Worm (Caenorhabditis elegans): Measurements from ENCODE around the gene acbp-6.
A peak's percentile ranks its signal among the peaks of the same experiment; 100 is the strongest.

The acbp-6 gene

ce11 chrII:11979449-11980095 is 6.0 kb upstream of the acbp-6 start, which contains the start of the genes ash-2 and Y17G7B.20:
Gene ash-2, plus strand, starts transcription at chrII:11979838.
Gene Y17G7B.20, minus strand, starts transcription at chrII:11979844.
- TF ChIP-seq ama-1 (optimal IDR thresholded peaks at IDR 0.05) (peak; percentile 72), tbx-11 (GFP tag; IDR thresholded peaks at IDR 0.05) (no peak), F13C5.2 (tag; optimal IDR thresholded peaks at IDR 0.05) (peak; percentile 74), hmg-4 (GFP tag; optimal IDR thresholded peaks at IDR 0.05) (peak; percentile 58)

DNA sequence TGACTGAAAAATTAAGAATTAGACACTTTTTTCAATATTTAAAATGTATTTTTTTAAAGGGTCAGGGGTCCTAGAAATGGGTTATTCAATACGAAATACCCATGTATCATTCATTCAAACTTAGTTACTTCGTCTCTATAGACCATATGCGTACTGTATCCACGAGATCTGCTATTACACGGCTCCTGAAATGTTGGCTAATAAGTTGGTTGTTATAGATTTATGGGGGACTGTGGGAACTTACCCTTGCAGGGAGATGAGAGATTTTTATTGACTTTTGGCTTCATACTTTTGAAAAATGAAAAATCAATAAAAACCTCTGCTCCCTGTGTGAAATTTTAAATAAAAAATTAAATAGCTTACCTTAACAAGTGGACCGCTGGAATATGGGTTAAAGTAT is 5.4 kb upstream of the acbp-6 start:
- TF ChIP-seq flt-1 (GFP tag; IDR thresholded peaks at IDR 0.05), result no peak
- TF ChIP-seq hmbx-1 (tag; optimal IDR thresholded peaks at IDR 0.05), result no peak
- TF ChIP-seq B0310.2 (tag; optimal IDR thresholded peaks at IDR 0.05), result no peak
- TF ChIP-seq pes-1 (GFP tag; IDR thresholded peaks at IDR 0.05), result no peak
- no peak for TF ChIP-seq ama-1 (optimal IDR thresholded peaks at IDR 0.05)
- no peak for TF ChIP-seq tbx-11 (GFP tag; IDR thresholded peaks at IDR 0.05)
- TF ChIP-seq hnd-1 (tag; optimal IDR thresholded peaks at IDR 0.05), result no peak

DNA sequence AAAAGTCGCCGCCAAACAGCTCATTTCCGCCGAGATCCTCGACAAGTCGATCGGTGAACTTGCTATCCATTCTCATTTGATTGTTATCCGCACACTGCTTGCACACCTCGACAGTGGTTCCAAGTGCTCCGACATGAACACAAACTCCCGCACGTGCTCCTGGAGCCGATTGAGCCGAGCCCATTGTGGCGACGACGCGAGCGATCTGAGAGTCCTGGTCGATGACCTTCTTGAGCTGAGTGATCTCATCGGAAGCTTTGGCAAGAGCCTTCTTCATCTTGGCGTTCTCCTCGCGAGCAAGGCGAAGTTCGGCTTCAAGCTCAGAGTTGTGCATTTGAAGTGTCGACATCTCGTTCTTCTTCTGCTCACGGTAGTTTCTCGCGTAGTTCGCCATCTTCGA is 4.9 kb upstream of the acbp-6 start:
- TF ChIP-seq pes-1 (GFP tag; IDR thresholded peaks at IDR 0.05) (no peak), scrt-1 (GFP tag; IDR thresholded peaks at IDR 0.05) (no peak), B0310.2 (tag; optimal IDR thresholded peaks at IDR 0.05) (no peak), tbx-37 (GFP tag; conservative IDR thresholded peaks at IDR 0.05) (no peak), tra-4 (tag; optimal IDR thresholded peaks at IDR 0.05) (no peak), tbx-11 (GFP tag; IDR thresholded peaks at IDR 0.05) (no peak), ama-1 (optimal IDR thresholded peaks at IDR 0.05) (no peak), aly-1 (tag; optimal IDR thresholded peaks at IDR 0.05) (no peak), F13C5.2 (tag; optimal IDR thresholded peaks at IDR 0.05) (no peak), ceh-13 (GFP tag; optimal IDR thresholded peaks at IDR 0.05) (no peak), hmg-4 (GFP tag; optimal IDR thresholded peaks at IDR 0.05) (no peak), ceh-36 (tag; optimal IDR thresholded peaks at IDR 0.05) (no peak), flt-1 (GFP tag; IDR thresholded peaks at IDR 0.05) (no peak), hmbx-1 (tag; optimal IDR thresholded peaks at IDR 0.05) (no peak), sea-1 (GFP tag; conservative IDR thresholded peaks at IDR 0.05) (no peak), hnd-1 (tag; optimal IDR thresholded peaks at IDR 0.05) (no peak), ets-7 (tag; optimal IDR thresholded peaks at IDR 0.05) (no peak)

- TF ChIP-seq B0310.2 (tag; optimal IDR thresholded peaks at IDR 0.05), result no peak
- no peak for TF ChIP-seq ceh-36 (tag; optimal IDR thresholded peaks at IDR 0.05)
- TF ChIP-seq scrt-1 (GFP tag; IDR thresholded peaks at IDR 0.05), result peak; percentile 57; the same call in 1 of the 2 replicates
- peak; percentile 78 for TF ChIP-seq ama-1 (optimal IDR thresholded peaks at IDR 0.05)
- TF ChIP-seq flt-1 (GFP tag; IDR thresholded peaks at IDR 0.05), result peak; percentile 32; the same call in 1 of the 2 replicates
- no peak for TF ChIP-seq ets-7 (tag; optimal IDR thresholded peaks at IDR 0.05)
- no peak for TF ChIP-seq hmbx-1 (tag; optimal IDR thresholded peaks at IDR 0.05)
- TF ChIP-seq hnd-1 (tag; optimal IDR thresholded peaks at IDR 0.05), result no peak
- peak; percentile 34 for TF ChIP-seq hmg-4 (GFP tag; optimal IDR thresholded peaks at IDR 0.05)
These were observed 3.8 kb upstream of the acbp-6 start, which contains the start of gene Y17G7B.21 for ce11 chrII:11977363-11977762. Gene Y17G7B.21, minus strand, starts transcription at chrII:11977661.

ce11 chrII:11976727-11977259 is 3.3 kb upstream of the acbp-6 start:
- TF ChIP-seq F13C5.2 (tag; optimal IDR thresholded peaks at IDR 0.05) (no peak), pes-1 (GFP tag; IDR thresholded peaks at IDR 0.05) (no peak)

DNA sequence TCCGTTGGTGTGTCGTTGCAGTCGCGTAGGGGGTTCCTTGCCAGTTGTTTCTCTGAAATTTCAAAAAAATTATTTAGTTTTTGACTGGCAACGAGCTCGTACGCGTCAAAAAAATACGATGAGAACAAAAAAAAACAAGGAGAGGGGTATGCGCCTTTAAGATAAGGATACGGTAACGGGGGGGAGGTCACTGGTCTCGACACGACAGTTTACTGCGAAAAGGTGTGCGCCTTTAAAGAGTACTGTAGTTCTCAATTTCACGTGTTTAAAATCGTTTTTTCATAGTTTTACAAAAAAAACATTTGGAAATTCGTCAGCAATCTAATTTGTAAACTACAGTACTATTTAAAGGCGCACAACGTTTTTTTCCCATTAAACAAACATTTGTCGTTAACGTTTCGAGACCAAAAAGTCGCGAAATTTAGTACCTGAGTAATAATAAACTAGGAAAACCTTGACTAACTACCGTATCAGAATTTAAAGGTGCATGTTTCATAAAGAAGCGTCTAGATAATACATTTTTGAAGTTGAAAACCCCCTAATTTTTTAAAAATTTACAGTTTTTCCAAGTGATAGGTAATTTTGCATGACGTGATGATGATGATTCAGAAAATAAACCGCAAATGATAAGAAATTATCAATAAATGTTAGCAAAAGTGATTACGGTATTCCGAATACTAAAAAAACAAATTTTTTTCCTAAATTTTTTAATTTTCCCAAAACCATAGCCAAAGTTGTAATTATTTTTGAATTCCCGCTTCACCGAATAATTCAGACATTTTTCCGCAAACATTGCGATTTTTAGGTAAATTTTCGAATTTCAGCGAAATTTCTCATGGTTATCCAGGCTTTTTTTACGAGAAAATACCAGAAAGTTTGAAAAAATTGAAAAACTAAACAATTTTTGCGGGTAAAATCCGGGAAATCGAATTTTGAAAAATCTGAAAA is 790 bp upstream of the acbp-6 start:
- TF ChIP-seq tbx-11 (GFP tag; IDR thresholded peaks at IDR 0.05) (no peak), aly-1 (tag; optimal IDR thresholded peaks at IDR 0.05) (no peak), ets-7 (tag; optimal IDR thresholded peaks at IDR 0.05) (no peak), sea-1 (GFP tag; conservative IDR thresholded peaks at IDR 0.05) (0 out of 2 replicates have a peak, but pooled peaks have one; percentile 40), tbx-37 (GFP tag; conservative IDR thresholded peaks at IDR 0.05) (no peak), tra-4 (tag; optimal IDR thresholded peaks at IDR 0.05) (no peak), hmg-4 (GFP tag; optimal IDR thresholded peaks at IDR 0.05) (peak; percentile 23), F13C5.2 (tag; optimal IDR thresholded peaks at IDR 0.05) (no peak), pes-1 (GFP tag; IDR thresholded peaks at IDR 0.05) (0 out of 2 replicates have a peak, but pooled peaks have one; percentile 21), ceh-36 (tag; optimal IDR thresholded peaks at IDR 0.05) (no peak), hnd-1 (tag; optimal IDR thresholded peaks at IDR 0.05) (no peak), flt-1 (GFP tag; IDR thresholded peaks at IDR 0.05) (no peak), ama-1 (optimal IDR thresholded peaks at IDR 0.05) (peak; percentile 85), ceh-13 (GFP tag; optimal IDR thresholded peaks at IDR 0.05) (no peak), scrt-1 (GFP tag; IDR thresholded peaks at IDR 0.05) (no peak), B0310.2 (tag; optimal IDR thresholded peaks at IDR 0.05) (peak; percentile 56), hmbx-1 (tag; optimal IDR thresholded peaks at IDR 0.05) (peak; percentile 44)

ce11 chrII:11972266-11972665 is 1.3 kb downstream of the acbp-6 start:
- TF ChIP-seq hmg-4 (GFP tag; optimal IDR thresholded peaks at IDR 0.05) (no peak), ceh-13 (GFP tag; optimal IDR thresholded peaks at IDR 0.05) (no peak), ceh-36 (tag; optimal IDR thresholded peaks at IDR 0.05) (no peak), ets-7 (tag; optimal IDR thresholded peaks at IDR 0.05) (no peak), sea-1 (GFP tag; conservative IDR thresholded peaks at IDR 0.05) (no peak), aly-1 (tag; optimal IDR thresholded peaks at IDR 0.05) (no peak), tbx-37 (GFP tag; conservative IDR thresholded peaks at IDR 0.05) (no peak), scrt-1 (GFP tag; IDR thresholded peaks at IDR 0.05) (no peak), tra-4 (tag; optimal IDR thresholded peaks at IDR 0.05) (no peak), flt-1 (GFP tag; IDR thresholded peaks at IDR 0.05) (no peak), tbx-11 (GFP tag; IDR thresholded peaks at IDR 0.05) (no peak), hnd-1 (tag; optimal IDR thresholded peaks at IDR 0.05) (no peak), B0310.2 (tag; optimal IDR thresholded peaks at IDR 0.05) (no peak), hmbx-1 (tag; optimal IDR thresholded peaks at IDR 0.05) (no peak), pes-1 (GFP tag; IDR thresholded peaks at IDR 0.05) (no peak)
